Worm (Caenorhabditis elegans): Measurements from ENCODE around the gene ceph-41.

ceph-41 gene

DNA sequence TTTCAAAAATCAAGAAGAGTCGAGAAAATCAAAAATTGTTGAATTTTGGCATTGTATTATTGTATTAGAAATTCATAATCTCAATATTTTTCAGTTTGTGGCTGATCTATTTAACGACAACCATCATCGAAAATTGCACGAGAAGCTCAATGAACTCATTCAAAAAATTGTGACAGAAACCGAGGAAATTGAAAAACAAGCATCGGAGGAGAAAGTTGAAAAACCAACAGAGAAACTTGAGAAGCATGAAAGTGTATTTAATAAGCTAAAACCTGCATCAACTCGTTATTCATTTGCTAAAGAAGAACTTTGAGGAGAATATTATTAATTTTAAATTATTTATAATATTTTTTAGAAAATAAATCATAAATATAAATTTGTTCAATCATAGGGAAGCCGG, at the start of gene ceph-41:
ceph-41 (plus strand) TSS at position 301 of the 400 bp plus-strand sequence.
- no peak for TF ChIP-seq nhr-41 (GFP tag; IDR thresholded peaks at IDR 0.05)

DNA sequence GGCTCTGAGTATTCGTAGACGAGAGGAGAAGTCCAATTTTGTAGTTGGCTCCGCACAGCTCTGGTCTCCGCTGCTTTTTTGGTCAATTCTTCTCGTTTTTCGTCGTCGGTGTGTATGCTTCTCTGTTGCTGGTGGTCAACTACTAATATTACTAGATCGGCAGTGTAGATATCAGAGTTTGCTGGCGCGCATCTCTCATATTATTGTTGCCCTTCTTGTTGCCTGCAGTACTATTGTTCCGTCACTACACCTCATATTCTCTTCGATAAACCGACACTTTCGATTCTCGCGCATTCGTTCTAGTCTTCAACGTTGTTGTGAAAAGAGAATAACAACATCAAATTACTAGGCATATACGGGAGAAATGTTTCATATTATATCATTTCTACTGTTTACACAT, 46.8 kb upstream of the ceph-41 start:
- TF ChIP-seq unc-62 (GFP tag; optimal IDR thresholded peaks at IDR 0.05 in 1 of 2) (peak in 1 of 2 experiments; percentile 90), unc-62 (tag; optimal IDR thresholded peaks at IDR 0.05) (no peak), nhr-102 (tag; optimal IDR thresholded peaks at IDR 0.05) (no peak), zag-1 (tag; optimal IDR thresholded peaks at IDR 0.05) (no peak), aha-1 (tag) (peak; percentile 56), hmg-1.1 (GFP tag; IDR thresholded peaks at IDR 0.05) (0 out of 2 replicates have a peak, but pooled peaks have one; percentile 4), F26F4.8 (GFP tag; conservative IDR thresholded peaks at IDR 0.05) (no peak), R02D3.7 (tag; optimal IDR thresholded peaks at IDR 0.05) (no peak), spr-3 (GFP tag; optimal IDR thresholded peaks at IDR 0.05) (no peak), madf-5 (GFP tag; IDR thresholded peaks at IDR 0.05) (no peak), zfp-2 (tag; optimal IDR thresholded peaks at IDR 0.05) (no peak)

DNA sequence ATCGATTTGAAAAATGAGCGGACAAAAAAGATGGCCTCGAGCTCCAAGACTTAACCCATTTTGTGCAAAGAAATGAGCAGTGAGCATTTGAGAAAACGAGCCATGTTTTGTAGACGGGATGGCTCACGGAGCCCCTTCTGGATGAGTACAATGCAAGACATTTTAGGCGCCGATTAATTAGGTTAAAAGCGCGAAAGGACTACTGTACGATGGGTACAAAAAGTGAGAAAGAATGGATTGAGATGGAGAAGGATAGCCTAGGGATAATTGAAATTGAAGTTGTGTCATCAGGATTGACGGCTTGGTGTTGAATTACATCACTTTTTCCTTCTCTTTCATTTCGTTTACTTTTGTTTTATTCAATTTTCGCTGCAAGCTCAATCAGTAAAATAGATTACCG, 46.2 kb upstream of the ceph-41 start:
- TF ChIP-seq R02D3.7 (tag; optimal IDR thresholded peaks at IDR 0.05) = no peak
- no peak for TF ChIP-seq mes-2 (tag; optimal IDR thresholded peaks at IDR 0.05; ENCODE audit: poor library complexity, severe bottlenecking)
- no peak for TF ChIP-seq F44E2.7 (GFP tag; IDR thresholded peaks at IDR 0.05)
- TF ChIP-seq ztf-7 (tag; optimal IDR thresholded peaks at IDR 0.05) = no peak
- no peak for TF ChIP-seq rbr-2 (tag; optimal IDR thresholded peaks at IDR 0.05)
- TF ChIP-seq aha-1 (tag) = peak; percentile 37
- TF ChIP-seq ceh-28 (tag; optimal IDR thresholded peaks at IDR 0.05) = no peak
- no peak for TF ChIP-seq daf-16 (GFP tag; optimal IDR thresholded peaks at IDR 0.05)
- no peak for TF ChIP-seq daf-16 (tag; optimal IDR thresholded peaks at IDR 0.05)

DNA sequence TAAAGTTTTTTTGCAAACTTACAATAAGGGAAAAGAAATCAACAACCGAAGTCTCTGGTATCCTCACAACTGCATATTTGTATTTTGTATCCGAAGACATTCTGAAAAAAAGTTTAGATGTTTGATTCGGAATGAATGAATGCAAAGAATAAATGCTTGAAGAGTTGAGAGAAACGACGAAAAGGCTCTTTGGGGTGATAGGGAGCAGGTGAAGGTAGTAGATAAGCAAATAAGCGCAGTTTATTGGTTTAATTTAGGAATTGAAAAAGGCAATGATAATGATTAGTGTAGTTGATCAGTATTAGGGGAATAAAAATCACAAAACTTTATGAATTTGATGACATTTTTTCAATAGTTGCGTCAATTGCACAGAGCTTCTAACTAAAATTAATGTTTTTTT, 40.5 kb upstream of the ceph-41 start, which contains the start of gene nsy-7:
nsy-7 (minus strand) TSS at position 101 of the 400 bp plus-strand sequence.
- TF ChIP-seq madf-5 (GFP tag; IDR thresholded peaks at IDR 0.05) = no peak
- no peak for TF ChIP-seq F26F4.8 (GFP tag; conservative IDR thresholded peaks at IDR 0.05)
- no peak for TF ChIP-seq Y5F2A.4 (GFP tag; optimal IDR thresholded peaks at IDR 0.05)
- no peak for TF ChIP-seq nhr-10 (tag; optimal IDR thresholded peaks at IDR 0.05)
- no peak for TF ChIP-seq ceh-32 (tag; optimal IDR thresholded peaks at IDR 0.05; ENCODE audit: poor library complexity)
- no peak for TF ChIP-seq snpc-4 (tag; optimal IDR thresholded peaks at IDR 0.05)
- TF ChIP-seq unc-39 (tag; optimal IDR thresholded peaks at IDR 0.05) = no peak
- no peak for TF ChIP-seq fos-1 (tag; optimal IDR thresholded peaks at IDR 0.05)
- TF ChIP-seq attf-4 (tag; optimal IDR thresholded peaks at IDR 0.05) = no peak
- no peak for TF ChIP-seq ceh-82 (tag; optimal IDR thresholded peaks at IDR 0.05)
- TF ChIP-seq T26A8.4 (GFP tag; IDR thresholded peaks at IDR 0.05) = no peak

DNA sequence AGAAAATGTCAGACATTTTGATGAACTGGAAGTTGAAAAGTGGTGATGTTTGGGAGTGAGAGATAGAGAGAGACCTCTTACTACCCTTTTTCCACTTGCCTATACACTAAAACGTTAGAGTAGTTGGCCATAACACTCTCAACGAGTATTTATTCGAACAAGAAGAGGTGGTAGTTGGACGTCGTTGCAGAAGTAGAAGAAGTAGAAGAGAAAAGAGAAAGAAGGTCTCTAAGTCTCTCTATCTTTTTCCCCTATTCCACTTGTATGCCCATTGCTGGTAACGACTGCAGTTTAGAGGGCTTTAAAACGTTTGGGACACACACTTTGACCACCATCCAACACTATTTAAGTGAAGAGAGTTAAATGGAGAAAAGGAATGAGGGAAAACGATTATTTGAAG, 35.5 kb upstream of the ceph-41 start:
- TF ChIP-seq nhr-10 (tag; optimal IDR thresholded peaks at IDR 0.05) (no peak), lim-7 (GFP tag; IDR thresholded peaks at IDR 0.05) (no peak), hmg-1.1 (GFP tag; IDR thresholded peaks at IDR 0.05) (peak; percentile 23; the same call in 1 of the 2 replicates), sdz-12 (GFP tag; optimal IDR thresholded peaks at IDR 0.05) (no peak), unc-62 (GFP tag; optimal IDR thresholded peaks at IDR 0.05 in 1 of 2) (no peak), unc-62 (tag; optimal IDR thresholded peaks at IDR 0.05) (no peak)

DNA sequence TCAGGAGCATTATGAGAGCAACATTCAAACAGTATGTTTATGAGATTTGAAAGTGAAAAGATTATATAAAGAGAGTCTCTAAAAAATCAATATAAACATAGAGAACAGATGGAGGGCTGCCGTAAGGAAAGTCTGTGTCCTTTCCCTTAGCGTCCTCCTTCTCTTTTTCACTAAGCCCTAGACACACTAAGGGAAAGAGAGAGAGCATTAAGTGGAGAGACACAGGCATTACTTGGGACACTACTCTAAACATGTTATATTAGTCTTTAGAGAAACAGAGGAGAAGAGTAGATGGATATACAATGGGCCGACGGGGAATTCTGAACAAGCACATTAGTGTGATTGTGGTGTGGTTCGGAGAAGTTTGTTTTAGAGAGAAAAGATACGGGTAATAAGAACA, 30.6 kb upstream of the ceph-41 start:
- TF ChIP-seq nhr-77 (tag; optimal IDR thresholded peaks at IDR 0.05) = no peak
- TF ChIP-seq daf-8 (GFP tag; IDR thresholded peaks at IDR 0.05) = no peak
- TF ChIP-seq zip-11 (GFP tag; IDR thresholded peaks at IDR 0.05) = no peak
- TF ChIP-seq F44E2.7 (GFP tag; IDR thresholded peaks at IDR 0.05) = no peak
- TF ChIP-seq hlh-30 (tag; optimal IDR thresholded peaks at IDR 0.05; ENCODE audit: insufficient read depth) = no peak
- TF ChIP-seq arid-1 (GFP tag; conservative IDR thresholded peaks at IDR 0.05) = no peak
- no peak for TF ChIP-seq D1046.2 (GFP tag; IDR thresholded peaks at IDR 0.05)
- no peak for TF ChIP-seq mes-2 (tag; optimal IDR thresholded peaks at IDR 0.05; ENCODE audit: poor library complexity, severe bottlenecking)
- TF ChIP-seq dpl-1 (GFP tag; optimal IDR thresholded peaks at IDR 0.05) = no peak
- TF ChIP-seq ctbp-1 (GFP tag; IDR thresholded peaks at IDR 0.05) = no peak
- no peak for TF ChIP-seq aly-2 (tag; optimal IDR thresholded peaks at IDR 0.05)
- no peak for TF ChIP-seq nhr-102 (tag; optimal IDR thresholded peaks at IDR 0.05)
- TF ChIP-seq R02D3.7 (tag; optimal IDR thresholded peaks at IDR 0.05) = no peak
- TF ChIP-seq ZK337.2 (GFP tag; IDR thresholded peaks at IDR 0.05) = no peak
- no peak for TF ChIP-seq nhr-76 (tag; optimal IDR thresholded peaks at IDR 0.05)
- no peak for TF ChIP-seq zag-1 (tag; optimal IDR thresholded peaks at IDR 0.05)
